Fruit fly (Drosophila melanogaster): ENCODE results near the gene whe.

The whe gene

dm6 chrX:21367363-21368072, 35.1 kb downstream of the whe start:
- TF ChIP-seq CG10669 (GFP tag; optimal IDR thresholded peaks at IDR 0.05): peak; percentile 99
- TF ChIP-seq pdm3 (GFP tag; optimal IDR thresholded peaks at IDR 0.05): peak; percentile 99
- TF ChIP-seq CG6854 (GFP tag; optimal IDR thresholded peaks at IDR 0.05): peak; percentile 98
- TF ChIP-seq CG7368 (GFP tag; optimal IDR thresholded peaks at IDR 0.05): peak; percentile 97
- TF ChIP-seq CG3032 (tag; optimal IDR thresholded peaks at IDR 0.05): peak; percentile 98
- TF ChIP-seq CG6163 (GFP tag; IDR thresholded peaks at IDR 0.05): peak; percentile 97
- peak; percentile 97 for TF ChIP-seq CG8319 (GFP tag; optimal IDR thresholded peaks at IDR 0.05)
- peak; percentile 99 for TF ChIP-seq topi (GFP tag; optimal IDR thresholded peaks at IDR 0.05)
- TF ChIP-seq esn (GFP tag; optimal IDR thresholded peaks at IDR 0.05): peak; percentile 99
- peak; percentile 99 for TF ChIP-seq Hr4 (GFP tag; optimal IDR thresholded peaks at IDR 0.05)
- peak; percentile 99 for TF ChIP-seq CG8119 (GFP tag; IDR thresholded peaks at IDR 0.05)
- peak; percentile 99 for TF ChIP-seq dac (GFP tag; optimal IDR thresholded peaks at IDR 0.05)
- TF ChIP-seq CG1621 (tag; optimal IDR thresholded peaks at IDR 0.05): peak; percentile 97
- TF ChIP-seq dsx (GFP tag; optimal IDR thresholded peaks at IDR 0.05; ENCODE audit: poor library complexity, severe bottlenecking): peak; percentile 97
- peak; percentile 96 for TF ChIP-seq CG11294 (GFP tag; IDR thresholded peaks at IDR 0.05)
- peak; percentile 98 for TF ChIP-seq cyc (GFP tag; optimal IDR thresholded peaks at IDR 0.05)
- TF ChIP-seq Hr38 (GFP tag; optimal IDR thresholded peaks at IDR 0.05): peak; percentile 3
- peak; percentile 99 for TF ChIP-seq CG6276 (GFP tag; optimal IDR thresholded peaks at IDR 0.05)
- peak; percentile 97 for TF ChIP-seq Ets96B (tag; optimal IDR thresholded peaks at IDR 0.05)
- peak; percentile 99 for TF ChIP-seq CG8632 (GFP tag; optimal IDR thresholded peaks at IDR 0.05)
- peak; percentile 99 for TF ChIP-seq lz (GFP tag; optimal IDR thresholded peaks at IDR 0.05)
- peak; percentile 97 for TF ChIP-seq eg (GFP tag; IDR thresholded peaks at IDR 0.05)
- peak; percentile 100 for TF ChIP-seq Eip78C (GFP tag)
- TF ChIP-seq Eip75B (GFP tag; optimal IDR thresholded peaks at IDR 0.05): peak; percentile 99
- peak; percentile 98 for TF ChIP-seq Sox14 (GFP tag; optimal IDR thresholded peaks at IDR 0.05)
- TF ChIP-seq Blimp-1 (GFP tag; optimal IDR thresholded peaks at IDR 0.05): peak; percentile 96
- TF ChIP-seq Met (GFP tag; optimal IDR thresholded peaks at IDR 0.05): peak; percentile 98
- TF ChIP-seq CG4318 (GFP tag; optimal IDR thresholded peaks at IDR 0.05): peak; percentile 99
- peak; percentile 98 for TF ChIP-seq spab (GFP tag; optimal IDR thresholded peaks at IDR 0.05)
- peak; percentile 99 for TF ChIP-seq fd59A (GFP tag; optimal IDR thresholded peaks at IDR 0.05)
- peak; percentile 97 for TF ChIP-seq Sox15 (GFP tag; optimal IDR thresholded peaks at IDR 0.05)
- peak; percentile 98 for TF ChIP-seq CG31627 (GFP tag; optimal IDR thresholded peaks at IDR 0.05)
- TF ChIP-seq Ets21C (GFP tag; optimal IDR thresholded peaks at IDR 0.05): peak; percentile 97
- peak; percentile 98 for TF ChIP-seq CG15336 (GFP tag; IDR thresholded peaks at IDR 0.05)
- peak; percentile 86 for TF ChIP-seq fkh (GFP tag; optimal IDR thresholded peaks at IDR 0.05)
- peak; percentile 99 for TF ChIP-seq svp (GFP tag)
- peak; percentile 99 for TF ChIP-seq acj6 (GFP tag; optimal IDR thresholded peaks at IDR 0.05)
- TF ChIP-seq fd85E (GFP tag; optimal IDR thresholded peaks at IDR 0.05): peak; percentile 89
- peak; percentile 99 for TF ChIP-seq net (GFP tag; optimal IDR thresholded peaks at IDR 0.05)
- peak; percentile 98 for TF ChIP-seq Lpt (GFP tag; optimal IDR thresholded peaks at IDR 0.05)
- peak; percentile 98 for TF ChIP-seq Smox (GFP tag; optimal IDR thresholded peaks at IDR 0.05)
- peak; percentile 98 for TF ChIP-seq CG3919 (GFP tag; optimal IDR thresholded peaks at IDR 0.05)
- peak; percentile 97 for TF ChIP-seq CG11902 (GFP tag; optimal IDR thresholded peaks at IDR 0.05)
- TF ChIP-seq Sox102F (GFP tag; optimal IDR thresholded peaks at IDR 0.05): peak; percentile 99
- TF ChIP-seq salr (GFP tag; optimal IDR thresholded peaks at IDR 0.05): peak; percentile 96 to 98
- peak; percentile 99 for TF ChIP-seq CG6792 (GFP tag; optimal IDR thresholded peaks at IDR 0.05)
- TF ChIP-seq achi (GFP tag; optimal IDR thresholded peaks at IDR 0.05): peak; percentile 98
- peak; percentile 99 for TF ChIP-seq ss (GFP tag; optimal IDR thresholded peaks at IDR 0.05)
- TF ChIP-seq CG32006 (GFP tag; optimal IDR thresholded peaks at IDR 0.05): peak; percentile 100
- peak; percentile 98 for TF ChIP-seq CG34406 (GFP tag; optimal IDR thresholded peaks at IDR 0.05)
- TF ChIP-seq CG6808 (GFP tag; optimal IDR thresholded peaks at IDR 0.05): peak; percentile 99

Measured in whole organism, prepupa.